Worm (Caenorhabditis elegans) whole organism, L1 larva: ENCODE results near the gene dnpp-1.

Experiments used
- C04F5.9 ChIP-seq: sonication (generic microtip); optimal IDR thresholded peaks from 2 replicates; lab custom pipeline; 2016; ENCODE audit warnings: missing genetic modification characterization, missing compliant biosample characterization
- C16A3.4 ChIP-seq: fragments of 150-350 bp; optimal IDR thresholded peaks from 2 replicates; lab custom pipeline; 2014; ENCODE audit warnings: missing biosample characterization, missing genetic modification characterization
- F16B12.6 ChIP-seq: fragments of 150-350 bp; optimal IDR thresholded peaks from 2 replicates; lab custom pipeline; 2014; ENCODE audit warnings: missing biosample characterization, missing genetic modification characterization
- Y116A8C.19 ChIP-seq: sonication (generic microtip); optimal IDR thresholded peaks from 2 replicates; lab custom pipeline; 2016; ENCODE audit warnings: missing compliant biosample characterization, missing genetic modification characterization, borderline replicate concordance
- aha-1 ChIP-seq: fragments of 150-350 bp; optimal IDR thresholded peaks from 2 replicates; lab custom pipeline; 2014; ENCODE audit warnings: missing biosample characterization, missing genetic modification characterization
- ceh-63 ChIP-seq: fragments of 200-800 bp; sonication (Bioruptor generic); optimal IDR thresholded peaks from 2 replicates; lab custom pipeline; 2018; ENCODE audit warnings: mild to moderate bottlenecking, missing genetic modification characterization, missing compliant biosample characterization
- ceh-8 ChIP-seq: fragments of 200-800 bp; sonication (Bioruptor generic); optimal IDR thresholded peaks from 2 replicates; lab custom pipeline; 2018; ENCODE audit warnings: mild to moderate bottlenecking, missing genetic modification characterization, moderate library complexity, missing compliant biosample characterization
- ceh-82 ChIP-seq, 3 experiments: fragments of 150-350 bp in 1 of 3; sonication (generic microtip) in 2 of 3; optimal IDR thresholded peaks; 2 replicates each; lab custom pipeline; 2014 to 2017; ENCODE audit warnings: missing biosample characterization in 3 of 3, missing genetic modification characterization in 3 of 3
- ces-1 ChIP-seq: fragments of 150-350 bp; optimal IDR thresholded peaks from 2 replicates; lab custom pipeline; 2014; ENCODE audit warnings: missing biosample characterization, missing genetic modification reagents, missing genetic modification characterization
- dpl-1 ChIP-seq, 3 experiments: fragments of 150-350 bp in 2 of 3; sonication (generic microtip) in 1 of 3; optimal IDR thresholded peaks; 2 replicates each; lab custom pipeline; 2014 to 2017; ENCODE audit warnings: missing biosample characterization in 3 of 3, missing genetic modification characterization in 3 of 3, missing genetic modification reagents in 3 of 3
- dsc-1 ChIP-seq: sonication (generic microtip); optimal IDR thresholded peaks from 2 replicates; lab custom pipeline; 2016; ENCODE audit warnings: mild to moderate bottlenecking, missing genetic modification characterization, missing compliant biosample characterization
- efl-1 ChIP-seq, 4 experiments: fragments of 150-350 bp; optimal IDR thresholded peaks in 3 of 4; peaks in 1 of 4; 1 replicate in 1 of 4; 2 replicates in 3 of 4; lab custom pipeline; 2014; ENCODE audit warnings: missing biosample characterization in 2 of 4, missing genetic modification characterization in 2 of 4, missing genetic modification reagents in 2 of 4
- efl-3 ChIP-seq: fragments of 200-800 bp; sonication (Bioruptor generic); optimal IDR thresholded peaks from 2 replicates; lab custom pipeline; 2018; ENCODE audit warnings: mild to moderate bottlenecking, missing genetic modification characterization, missing compliant biosample characterization
- ets-5 ChIP-seq: fragments of 200-800 bp; sonication (Bioruptor generic); IDR thresholded peaks from 2 replicates; pipeline ENCODE4 v1.3.6; 2022; ENCODE audit warnings: missing genetic modification characterization, missing compliant biosample characterization
- fkh-10 ChIP-seq: sonication (generic microtip); optimal IDR thresholded peaks from 2 replicates; lab custom pipeline; 2017; ENCODE audit warnings: missing biosample characterization, missing genetic modification reagents, missing genetic modification characterization
- fkh-8 ChIP-seq: sonication (generic microtip); optimal IDR thresholded peaks from 2 replicates; lab custom pipeline; 2016; ENCODE audit warnings: mild to moderate bottlenecking, missing genetic modification characterization, missing compliant biosample characterization
- hlh-17 ChIP-seq: fragments of 200-800 bp; sonication (Bioruptor generic); optimal IDR thresholded peaks from 2 replicates; lab custom pipeline; 2018; ENCODE audit warnings: missing genetic modification characterization, mild to moderate bottlenecking, missing compliant biosample characterization, moderate library complexity, borderline replicate concordance
- hpl-2 ChIP-seq: fragments of 150-350 bp; optimal IDR thresholded peaks from 2 replicates; lab custom pipeline; 2014; ENCODE audit warnings: missing biosample characterization, missing genetic modification reagents, missing genetic modification characterization
- irx-1 ChIP-seq: sonication (generic microtip); optimal IDR thresholded peaks from 2 replicates; lab custom pipeline; 2016; ENCODE audit warnings: missing genetic modification characterization, missing compliant biosample characterization
- isw-1 ChIP-seq: fragments of 200-800 bp; sonication (Bioruptor generic); IDR thresholded peaks from 2 replicates; pipeline ENCODE4 v1.3.6; 2022; ENCODE audit warnings: missing genetic modification characterization, missing compliant biosample characterization
- lin-13 ChIP-seq: fragments of 150-350 bp; optimal IDR thresholded peaks from 2 replicates; lab custom pipeline; 2014; ENCODE audit warnings: missing biosample characterization, missing genetic modification reagents, missing genetic modification characterization
- lin-15B ChIP-seq: fragments of 150-350 bp; sonication (generic microtip); optimal IDR thresholded peaks from 3 replicates; lab custom pipeline; 2014; ENCODE audit warnings: missing biosample characterization, missing genetic modification characterization
- lin-39 ChIP-seq: fragments of 150-350 bp; optimal IDR thresholded peaks from 2 replicates; lab custom pipeline; 2014; ENCODE audit warnings: missing biosample characterization, missing genetic modification reagents, missing genetic modification characterization
- lsy-2 ChIP-seq, 2 experiments: fragments of 150-350 bp; optimal IDR thresholded peaks; 2 replicates each; lab custom pipeline; 2014; ENCODE audit warnings: missing biosample characterization in 2 of 2, missing genetic modification characterization in 2 of 2
- mdl-1 ChIP-seq, 2 experiments: fragments of 150-350 bp; optimal IDR thresholded peaks; 2 replicates each; lab custom pipeline; 2014 to 2017; ENCODE audit warnings: missing biosample characterization in 2 of 2, missing genetic modification characterization in 2 of 2, inconsistent platforms in 1 of 2
- mef-2 ChIP-seq: fragments of 150-350 bp; optimal IDR thresholded peaks from 2 replicates; lab custom pipeline; 2014; ENCODE audit warnings: missing biosample characterization, missing genetic modification characterization
- mep-1 ChIP-seq: fragments of 150-350 bp; optimal IDR thresholded peaks from 2 replicates; lab custom pipeline; 2014; ENCODE audit warnings: missing biosample characterization, missing genetic modification characterization
- nhr-11 ChIP-seq: fragments of 150-350 bp; optimal IDR thresholded peaks from 2 replicates; lab custom pipeline; 2014; ENCODE audit warnings: missing biosample characterization, missing genetic modification characterization
- nhr-12 ChIP-seq: sonication (generic microtip); optimal IDR thresholded peaks from 2 replicates; lab custom pipeline; 2017; ENCODE audit warnings: missing biosample characterization, missing genetic modification characterization
- nhr-19 ChIP-seq: fragments of 200-800 bp; sonication (Bioruptor generic); conservative IDR thresholded peaks from 2 replicates; pipeline ENCODE4 v1.3.6; 2022; ENCODE audit warnings: missing genetic modification characterization, missing compliant biosample characterization
- nhr-28 ChIP-seq: fragments of 150-350 bp; optimal IDR thresholded peaks from 2 replicates; lab custom pipeline; 2014; ENCODE audit warnings: missing biosample characterization, missing genetic modification characterization
- nhr-47 ChIP-seq: sonication (generic microtip); optimal IDR thresholded peaks from 2 replicates; lab custom pipeline; 2016; ENCODE audit warnings: mild to moderate bottlenecking, missing genetic modification characterization, moderate library complexity, missing compliant biosample characterization
- nhr-76 ChIP-seq: sonication (generic microtip); optimal IDR thresholded peaks from 2 replicates; lab custom pipeline; 2017; ENCODE audit warnings: missing biosample characterization, missing genetic modification characterization
- nhr-77 ChIP-seq: fragments of 150-350 bp; optimal IDR thresholded peaks from 2 replicates; lab custom pipeline; 2014; ENCODE audit warnings: missing biosample characterization, missing genetic modification characterization
- pag-3 ChIP-seq: sonication (generic microtip); optimal IDR thresholded peaks from 2 replicates; lab custom pipeline; 2017; ENCODE audit warnings: missing genetic modification characterization, mild to moderate bottlenecking, missing compliant biosample characterization, antibody characterized with exemption, borderline replicate concordance; ENCODE audit not compliant: insufficient read depth
- snu-23 ChIP-seq: sonication (generic microtip); optimal IDR thresholded peaks from 2 replicates; lab custom pipeline; 2016; ENCODE audit warnings: missing genetic modification characterization, missing compliant biosample characterization
- sox-4 ChIP-seq: sonication (generic microtip); optimal IDR thresholded peaks from 2 replicates; lab custom pipeline; 2016; ENCODE audit warnings: missing genetic modification characterization, missing compliant biosample characterization
- sptf-1 ChIP-seq: fragments of 150-350 bp; optimal IDR thresholded peaks from 2 replicates; lab custom pipeline; 2014; ENCODE audit warnings: missing biosample characterization, missing genetic modification characterization
- tbx-2 ChIP-seq: sonication (generic microtip); optimal IDR thresholded peaks from 2 replicates; lab custom pipeline; 2016; ENCODE audit warnings: missing genetic modification characterization, missing compliant biosample characterization
- tlp-1 ChIP-seq: fragments of 150-350 bp; optimal IDR thresholded peaks from 2 replicates; lab custom pipeline; 2014; ENCODE audit warnings: missing biosample characterization, missing genetic modification characterization
- unc-98 ChIP-seq: fragments of 200-800 bp; sonication (Bioruptor generic); IDR thresholded peaks from 2 replicates; pipeline ENCODE4 v1.3.6; 2022; ENCODE audit warnings: missing genetic modification characterization, missing compliant biosample characterization
- vab-15 ChIP-seq: sonication (generic microtip); optimal IDR thresholded peaks from 2 replicates; lab custom pipeline; 2017; ENCODE audit warnings: missing genotype, mild to moderate bottlenecking, missing genetic modification characterization, missing compliant biosample characterization
- xbp-1 ChIP-seq: sonication (generic microtip); optimal IDR thresholded peaks from 2 replicates; lab custom pipeline; 2016; ENCODE audit warnings: missing genetic modification characterization, missing compliant biosample characterization

dnpp-1 gene

ce11 chrIII:5834053-5834452 lies 29.6 kb downstream of the dnpp-1 start, which contains the start of gene R12B2.6:
Gene R12B2.6 (minus strand): TSS chrIII:5834153.
- TF ChIP-seq sox-4 (no peak), dpl-1 (GFP tag; optimal IDR thresholded peaks at IDR 0.05; lab: Kevin White, UChicago) (no peak), fkh-8 (no peak), dsc-1 (tag; lab: Kevin White, UChicago) (no peak), nhr-47 (no peak), efl-3 (GFP tag; lab: Kevin White, UChicago) (no peak), lsy-2 (tag; optimal IDR thresholded peaks at IDR 0.05; lab: Kevin White, UChicago) (no peak), hpl-2 (GFP tag; lab: Kevin White, UChicago) (no peak), tlp-1 (tag; lab: Kevin White, UChicago) (no peak), nhr-19 (GFP tag; lab: Robert Waterston, UW) (no peak), mef-2 (no peak), nhr-76 (no peak), lin-15B (tag; lab: Kevin White, UChicago) (no peak), C04F5.9 (tag; lab: Kevin White, UChicago) (no peak), lin-39 (tag; lab: Kevin White, UChicago) (no peak)

- TF ChIP-seq irx-1 (no peak), ceh-8 (GFP tag; lab: Kevin White, UChicago) (no peak), lin-39 (tag; lab: Kevin White, UChicago) (no peak), pag-3 (tag; lab: Kevin White, UChicago) (no peak), Y116A8C.19 (tag; lab: Kevin White, UChicago) (no peak), vab-15 (no peak), ets-5 (GFP tag; lab: Robert Waterston, UW) (no peak), F16B12.6 (no peak), ces-1 (no peak), nhr-11 (tag; lab: Kevin White, UChicago) (no peak), fkh-10 (GFP tag; lab: Kevin White, UChicago) (no peak), nhr-19 (GFP tag; lab: Robert Waterston, UW) (no peak), tbx-2 (tag; lab: Kevin White, UChicago) (no peak), efl-1 (optimal IDR thresholded peaks at IDR 0.05; lab: Kevin White, UChicago) (no peak), efl-1 (GFP tag; optimal IDR thresholded peaks at IDR 0.05 in 1 of 2; lab: Kevin White, UChicago) (no peak), lsy-2 (tag; optimal IDR thresholded peaks at IDR 0.05; lab: Kevin White, UChicago) (no peak), lin-13 (GFP tag; lab: Kevin White, UChicago) (no peak), ceh-63 (GFP tag; lab: Kevin White, UChicago) (no peak), mep-1 (no peak), mdl-1 (tag; optimal IDR thresholded peaks at IDR 0.05; lab: Kevin White, UChicago) (no peak), fkh-8 (no peak)
- TF ChIP-seq, all 84 proteins: peak for 0
These were observed 30.2 kb downstream of the dnpp-1 start, which contains the start of the genes R12B2.13 and mdt-15 for ce11 chrIII:5833376-5833775. Gene R12B2.13 (minus strand): TSS chrIII:5833476. Gene mdt-15 (minus strand): TSS chrIII:5833751.

DNA sequence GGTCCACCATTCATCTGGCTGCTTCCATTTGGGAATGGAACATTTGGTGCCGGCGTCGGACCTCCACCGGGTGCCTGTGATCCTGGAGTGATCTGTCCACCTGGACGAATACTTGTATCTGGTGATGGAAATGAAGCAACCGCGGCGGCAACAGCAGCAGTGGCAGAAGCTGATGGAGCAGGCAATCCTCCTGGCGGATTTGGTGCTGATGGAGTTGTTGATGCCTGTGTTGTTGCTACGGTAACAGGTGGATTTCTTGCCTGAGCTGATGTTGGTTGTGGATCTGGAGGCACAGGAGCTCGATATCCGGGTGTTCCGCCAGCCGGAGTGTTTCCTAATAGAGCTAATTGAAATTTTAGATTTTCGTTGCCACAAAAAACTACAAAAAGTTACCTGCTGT lies 31.2 kb downstream of the dnpp-1 start:
- TF ChIP-seq efl-1 (optimal IDR thresholded peaks at IDR 0.05; lab: Kevin White, UChicago) (no peak), efl-1 (GFP tag; optimal IDR thresholded peaks at IDR 0.05 in 1 of 2; lab: Kevin White, UChicago) (peak in 1 of 2 experiments; percentile 75), snu-23 (GFP tag; lab: Kevin White, UChicago) (no peak), nhr-77 (tag; lab: Kevin White, UChicago) (no peak), fkh-10 (GFP tag; lab: Kevin White, UChicago) (no peak), xbp-1 (tag; lab: Kevin White, UChicago) (no peak)

ce11 chrIII:5828065-5828464 lies 35.5 kb downstream of the dnpp-1 start:
- TF ChIP-seq C16A3.4 (tag; lab: Kevin White, UChicago): no peak
- no peak for TF ChIP-seq ceh-82 (tag; optimal IDR thresholded peaks at IDR 0.05; lab: Kevin White, UChicago)
- TF ChIP-seq snu-23 (GFP tag; lab: Kevin White, UChicago): no peak
- TF ChIP-seq hlh-17 (GFP tag; lab: Kevin White, UChicago): no peak
- no peak for TF ChIP-seq isw-1 (GFP tag; lab: Robert Waterston, UW)
- no peak for TF ChIP-seq C04F5.9 (tag; lab: Kevin White, UChicago)
- TF ChIP-seq nhr-12 (tag; lab: Kevin White, UChicago): no peak
- no peak for TF ChIP-seq F16B12.6
- no peak for TF ChIP-seq unc-98 (GFP tag; lab: Robert Waterston, UW)
- TF ChIP-seq nhr-28: no peak
- TF ChIP-seq dsc-1 (tag; lab: Kevin White, UChicago): no peak
- no peak for TF ChIP-seq aha-1 (tag; lab: Kevin White, UChicago)
- TF ChIP-seq sptf-1 (tag; lab: Kevin White, UChicago): no peak
